Worm (Caenorhabditis elegans) whole organism, L1 larva: ENCODE data around the gene tbc-7.

Source experiments
- aly-2 ChIP-seq: fragments of 150-350 bp; optimal IDR thresholded peaks from 2 replicates; lab custom pipeline; 2014; ENCODE audit warnings: missing biosample characterization, missing genetic modification characterization
- nhr-12 ChIP-seq: sonication (generic microtip); optimal IDR thresholded peaks from 2 replicates; lab custom pipeline; 2017; ENCODE audit warnings: missing biosample characterization, missing genetic modification characterization

- no peak for TF ChIP-seq aly-2 (tag; lab: Kevin White, UChicago)
- no peak for TF ChIP-seq nhr-12
Measured at ce11 chrX:5162755-5163154, 28.7 kb downstream of the tbc-7 start, which contains the start of gene EGAP5.1.
